Fruit fly (Drosophila melanogaster): ENCODE results near the gene CG44088.

DNA sequence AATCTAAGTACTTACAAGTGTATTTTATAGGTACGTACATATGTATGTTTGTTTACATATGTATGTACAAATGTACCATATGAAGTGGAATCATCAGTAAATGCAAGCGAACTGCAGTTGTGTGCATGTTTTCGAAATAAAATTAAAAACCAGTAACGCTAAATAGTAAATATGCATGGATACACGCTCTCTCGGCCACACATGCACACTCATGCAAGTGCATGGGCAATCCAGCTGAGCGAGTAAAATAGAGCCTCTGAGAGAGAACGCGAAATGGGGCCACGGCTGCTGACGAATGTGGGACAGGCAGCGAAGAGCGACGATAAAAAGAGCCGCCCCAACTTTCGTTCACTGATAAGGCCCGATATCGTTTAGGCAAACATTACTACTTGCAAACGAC lies 32.7 kb upstream of the CG44088 start:
- TF ChIP-seq CG12605 (GFP tag; IDR thresholded peaks at IDR 0.05): no peak
- no peak for TF ChIP-seq CG14655 (GFP tag; optimal IDR thresholded peaks at IDR 0.05)
- TF ChIP-seq D1 (tag; optimal IDR thresholded peaks at IDR 0.05): no peak
- TF ChIP-seq CG10348 (GFP tag; IDR thresholded peaks at IDR 0.05): no peak
- no peak for TF ChIP-seq Pif1B (GFP tag; optimal IDR thresholded peaks at IDR 0.05)
- peak; percentile 73 for TF ChIP-seq EcR (GFP tag; optimal IDR thresholded peaks at IDR 0.05)
